Fruit fly (Drosophila melanogaster): ENCODE data around the gene CG33170.

CG33170 gene

DNA sequence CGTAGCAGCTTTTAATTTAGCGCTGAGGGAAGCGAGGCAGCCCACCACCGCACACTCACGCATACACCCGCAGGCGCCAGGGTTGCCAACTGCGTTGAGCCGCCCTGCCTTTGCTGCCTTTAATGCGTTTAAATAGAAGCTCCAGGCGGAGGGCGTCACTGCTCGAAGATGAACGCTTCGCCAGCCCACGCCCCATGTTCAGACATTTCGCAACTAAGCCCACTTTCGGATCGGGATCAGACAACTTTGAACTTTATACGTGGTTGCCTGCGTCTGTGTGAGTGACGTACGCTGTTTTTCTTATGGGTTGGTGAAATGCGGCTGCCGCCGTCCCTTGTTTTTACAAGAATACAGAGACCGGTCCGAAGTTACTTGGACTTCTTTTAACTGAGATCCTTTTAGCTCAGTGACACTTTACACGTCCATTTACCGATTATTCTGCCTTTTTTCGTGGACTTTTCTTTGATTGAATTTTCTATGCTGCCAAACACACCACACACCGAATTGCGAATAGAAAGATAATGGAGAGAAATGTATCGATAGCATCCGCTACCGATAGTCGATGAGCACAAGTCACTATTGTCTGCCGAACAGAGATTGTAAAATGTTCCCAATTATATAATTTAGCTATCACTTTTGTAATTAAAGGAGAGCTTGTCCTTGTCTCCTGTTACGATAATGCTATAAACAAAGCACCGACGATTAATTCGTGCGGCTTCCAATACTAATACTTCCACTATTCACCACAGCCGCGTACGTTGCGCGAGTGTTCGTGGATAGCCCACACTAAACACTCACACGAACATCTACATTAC, 6.8 kb downstream of the CG33170 start (continued):
- TF ChIP-seq exex (tag; optimal IDR thresholded peaks at IDR 0.05), result no peak
- no peak for TF ChIP-seq CG17912 (GFP tag; optimal IDR thresholded peaks at IDR 0.05)
- TF ChIP-seq ash1 (GFP tag; optimal IDR thresholded peaks at IDR 0.05), result no peak
- no peak for TF ChIP-seq CG6254 (GFP tag; optimal IDR thresholded peaks at IDR 0.05)
- no peak for TF ChIP-seq Hmr (GFP tag; optimal IDR thresholded peaks at IDR 0.05)
- TF ChIP-seq scrt (GFP tag; optimal IDR thresholded peaks at IDR 0.05), result no peak
- peak; percentile 48 for TF ChIP-seq CG9932 (GFP tag; IDR thresholded peaks at IDR 0.05)
- TF ChIP-seq tna (GFP tag; IDR thresholded peaks at IDR 0.05; ENCODE audit: partially characterized antibody), result peak; percentile 71
- TF ChIP-seq unc-4 (GFP tag; IDR thresholded peaks at IDR 0.05; ENCODE audit: partially characterized antibody), result peak; percentile 57
- TF ChIP-seq slbo (GFP tag; IDR thresholded peaks at IDR 0.05), result peak; percentile 45
- no peak for TF ChIP-seq pho (GFP tag; optimal IDR thresholded peaks at IDR 0.05)
- no peak for TF ChIP-seq CG14050 (GFP tag; IDR thresholded peaks at IDR 0.05)
- no peak for TF ChIP-seq oc (tag; optimal IDR thresholded peaks at IDR 0.05)
- no peak for TF ChIP-seq Sry-β (GFP tag; optimal IDR thresholded peaks at IDR 0.05)
- TF ChIP-seq kay (GFP tag; optimal IDR thresholded peaks at IDR 0.05), result no peak
- TF ChIP-seq CG2120 (GFP tag; optimal IDR thresholded peaks at IDR 0.05), result peak; percentile 9
- TF ChIP-seq CG30431 (GFP tag; optimal IDR thresholded peaks at IDR 0.05), result no peak
- TF ChIP-seq Hand (GFP tag; optimal IDR thresholded peaks at IDR 0.05), result no peak
- peak; percentile 30; the same call in 2 of the 3 replicates for TF ChIP-seq Doc3 (GFP tag; IDR thresholded peaks at IDR 0.05; ENCODE audit: partially characterized antibody)
- no peak for TF ChIP-seq Dp (GFP tag; optimal IDR thresholded peaks at IDR 0.05)
- TF ChIP-seq pros (GFP tag; optimal IDR thresholded peaks at IDR 0.05), result no peak
- TF ChIP-seq slou (GFP tag; optimal IDR thresholded peaks at IDR 0.05), result no peak
- TF ChIP-seq CG8478 (optimal IDR thresholded peaks at IDR 0.05), result peak; percentile 51
- TF ChIP-seq knrl (GFP tag; IDR thresholded peaks at IDR 0.05; ENCODE audit: partially characterized antibody), result peak; percentile 67; the same call in 2 of the 3 replicates
- no peak for TF ChIP-seq sd (tag; optimal IDR thresholded peaks at IDR 0.05)
- no peak for TF ChIP-seq ro (GFP tag; IDR thresholded peaks at IDR 0.05)
- no peak for TF ChIP-seq Ravus (GFP tag; IDR thresholded peaks at IDR 0.05)
- no peak for TF ChIP-seq Fer1 (GFP tag; optimal IDR thresholded peaks at IDR 0.05)
- TF ChIP-seq CG3407 (GFP tag; optimal IDR thresholded peaks at IDR 0.05), result no peak
- TF ChIP-seq salm (tag; optimal IDR thresholded peaks at IDR 0.05), result no peak
- no peak for TF ChIP-seq CG4328 (GFP tag; optimal IDR thresholded peaks at IDR 0.05)
- no peak for TF ChIP-seq repo (GFP tag; optimal IDR thresholded peaks at IDR 0.05)
- no peak for TF ChIP-seq en (GFP tag; optimal IDR thresholded peaks at IDR 0.05)
- no peak for TF ChIP-seq chif (GFP tag; optimal IDR thresholded peaks at IDR 0.05)
- TF ChIP-seq CG31365 (tag; optimal IDR thresholded peaks at IDR 0.05), result no peak
- no peak for TF ChIP-seq gsb-n (tag; optimal IDR thresholded peaks at IDR 0.05)
- TF ChIP-seq B-H1 (GFP tag; IDR thresholded peaks at IDR 0.05), result no peak
- TF ChIP-seq ttk (GFP tag; IDR thresholded peaks at IDR 0.05), result no peak
- no peak for TF ChIP-seq CG11085 (GFP tag; IDR thresholded peaks at IDR 0.05)
- TF ChIP-seq rib (GFP tag; IDR thresholded peaks at IDR 0.05), result 0 out of 2 replicates have a peak, but pooled peaks have one; percentile 16
- TF ChIP-seq CG31224 (GFP tag; IDR thresholded peaks at IDR 0.05), result no peak
- TF ChIP-seq CG6683 (GFP tag; optimal IDR thresholded peaks at IDR 0.05), result no peak
- TF ChIP-seq CG12769 (tag; optimal IDR thresholded peaks at IDR 0.05), result peak; percentile 11
- no peak for TF ChIP-seq eyg (GFP tag; optimal IDR thresholded peaks at IDR 0.05)
- TF ChIP-seq danr (GFP tag; IDR thresholded peaks at IDR 0.05), result no peak
- TF ChIP-seq zfh1 (GFP tag; IDR thresholded peaks at IDR 0.05), result no peak
- no peak for TF ChIP-seq cwo (GFP tag; optimal IDR thresholded peaks at IDR 0.05)
- TF ChIP-seq unpg (GFP tag; optimal IDR thresholded peaks at IDR 0.05), result no peak
- no peak for TF ChIP-seq Doc2 (GFP tag; IDR thresholded peaks at IDR 0.05)
- no peak for TF ChIP-seq CG16815 (GFP tag; optimal IDR thresholded peaks at IDR 0.05)

Data from whole organism, embryonic.